Worm (Caenorhabditis elegans) whole organism, L3 larva: Measurements from ENCODE around the gene srx-85.

Source experiments
- R02D3.7 ChIP-seq: fragments of 150-350 bp; optimal IDR thresholded peaks from 2 replicates; lab custom pipeline; 2014; ENCODE audit warnings: missing biosample characterization, missing genetic modification characterization
- ceh-16 ChIP-seq: sonication (generic microtip); optimal IDR thresholded peaks from 2 replicates; lab custom pipeline; 2017; ENCODE audit warnings: missing biosample characterization, missing genetic modification characterization
- ceh-28 ChIP-seq: fragments of 150-350 bp; optimal IDR thresholded peaks from 2 replicates; lab custom pipeline; 2014; ENCODE audit warnings: missing biosample characterization, missing genetic modification reagents, missing genetic modification characterization
- ceh-9 ChIP-seq: sonication (generic microtip); optimal IDR thresholded peaks from 2 replicates; lab custom pipeline; 2018; ENCODE audit warnings: missing biosample characterization, missing genetic modification characterization
- egl-27 ChIP-seq: sonication (generic microtip); optimal IDR thresholded peaks from 4 replicates; lab custom pipeline; 2017; ENCODE audit warnings: missing biosample characterization, missing genetic modification reagents, missing genetic modification characterization
- egl-5 ChIP-seq: fragments of 150-350 bp; optimal IDR thresholded peaks from 2 replicates; lab custom pipeline; 2017; ENCODE audit warnings: missing biosample characterization, missing genetic modification reagents, missing genetic modification characterization, inconsistent platforms
- elt-1 ChIP-seq: fragments of 150-350 bp; optimal IDR thresholded peaks from 2 replicates; lab custom pipeline; 2014; ENCODE audit warnings: missing biosample characterization, missing genetic modification characterization
- elt-2 ChIP-seq: sonication (generic microtip); optimal IDR thresholded peaks from 2 replicates; lab custom pipeline; 2016; ENCODE audit warnings: missing genetic modification reagents, mild to moderate bottlenecking, missing genetic modification characterization, missing compliant biosample characterization
- elt-3 ChIP-seq, 3 experiments: fragments of 150-350 bp in 1 of 3; sonication (generic microtip) in 2 of 3; optimal IDR thresholded peaks; 2 replicates in 2 of 3; 4 replicates in 1 of 3; lab custom pipeline; 2014 to 2017; ENCODE audit warnings: missing biosample characterization in 3 of 3, missing genetic modification characterization in 3 of 3
- eor-1 ChIP-seq, 2 experiments: fragments of 150-350 bp; optimal IDR thresholded peaks; 2 replicates each; lab custom pipeline; 2014 to 2018; ENCODE audit warnings: missing biosample characterization in 2 of 2, missing genetic modification characterization in 2 of 2
- fkh-10 ChIP-seq: sonication (generic microtip); optimal IDR thresholded peaks from 2 replicates; lab custom pipeline; 2017; ENCODE audit warnings: missing biosample characterization, missing genetic modification reagents, missing genetic modification characterization
- fkh-2 ChIP-seq: fragments of 150-350 bp; optimal IDR thresholded peaks from 2 replicates; lab custom pipeline; 2014; ENCODE audit warnings: missing biosample characterization, missing genetic modification reagents, missing genetic modification characterization
- fos-1 ChIP-seq: fragments of 150-350 bp; optimal IDR thresholded peaks from 2 replicates; lab custom pipeline; 2014; ENCODE audit warnings: missing biosample characterization, missing genetic modification characterization
- hmg-11 ChIP-seq: sonication (generic microtip); optimal IDR thresholded peaks from 2 replicates; lab custom pipeline; 2016; ENCODE audit warnings: missing genetic modification characterization, missing compliant biosample characterization
- jun-1 ChIP-seq: fragments of 150-350 bp; optimal IDR thresholded peaks from 2 replicates; lab custom pipeline; 2014; ENCODE audit warnings: missing biosample characterization, missing genetic modification reagents, missing genetic modification characterization
- lin-15B ChIP-seq: fragments of 150-350 bp; optimal IDR thresholded peaks from 2 replicates; lab custom pipeline; 2014; ENCODE audit warnings: missing biosample characterization, missing genetic modification characterization
- lin-39 ChIP-seq: fragments of 150-350 bp; optimal IDR thresholded peaks from 2 replicates; lab custom pipeline; 2018; ENCODE audit warnings: missing biosample characterization, missing genetic modification reagents, missing genetic modification characterization
- lsy-12 ChIP-seq: sonication (generic microtip); optimal IDR thresholded peaks from 2 replicates; lab custom pipeline; 2016; ENCODE audit warnings: mild to moderate bottlenecking, missing genetic modification characterization, missing compliant biosample characterization
- mdl-1 ChIP-seq: fragments of 150-350 bp; optimal IDR thresholded peaks from 2 replicates; lab custom pipeline; 2014; ENCODE audit warnings: missing biosample characterization, missing genetic modification characterization
- mml-1 ChIP-seq: fragments of 150-350 bp; sonication (generic microtip); optimal IDR thresholded peaks from 3 replicates; lab custom pipeline; 2014; ENCODE audit warnings: missing biosample characterization, missing genetic modification characterization
- nfya-1 ChIP-seq: sonication (generic microtip); optimal IDR thresholded peaks from 2 replicates; lab custom pipeline; 2017; ENCODE audit warnings: missing genetic modification characterization, mild to moderate bottlenecking, missing compliant biosample characterization, antibody characterized with exemption, moderate library complexity; ENCODE audit not compliant: insufficient read depth
- nhr-12 ChIP-seq: fragments of 150-350 bp; optimal IDR thresholded peaks from 2 replicates; lab custom pipeline; 2014; ENCODE audit warnings: missing biosample characterization, missing genetic modification characterization
- nhr-23 ChIP-seq: fragments of 150-350 bp; optimal IDR thresholded peaks from 2 replicates; lab custom pipeline; 2014; ENCODE audit warnings: missing biosample characterization, missing genetic modification reagents, missing genetic modification characterization
- nhr-25 ChIP-seq: sonication (generic microtip); optimal IDR thresholded peaks from 2 replicates; lab custom pipeline; 2017; ENCODE audit warnings: missing biosample characterization, missing genetic modification characterization
- nhr-43 ChIP-seq: sonication (generic microtip); optimal IDR thresholded peaks from 2 replicates; lab custom pipeline; 2016; ENCODE audit warnings: mild to moderate bottlenecking, missing genetic modification characterization, missing compliant biosample characterization; ENCODE audit not compliant: poor library complexity, severe bottlenecking
- nhr-76 ChIP-seq: fragments of 150-350 bp; sonication (generic microtip); optimal IDR thresholded peaks from 5 replicates; lab custom pipeline; 2014; ENCODE audit warnings: missing biosample characterization, missing genetic modification characterization
- pha-4 ChIP-seq: fragments of 150-350 bp; optimal IDR thresholded peaks from 2 replicates; lab custom pipeline; 2014; ENCODE audit warnings: missing biosample characterization, missing genetic modification reagents, missing genetic modification characterization
- pqm-1 ChIP-seq: fragments of 150-350 bp; optimal IDR thresholded peaks from 2 replicates; lab custom pipeline; 2017; ENCODE audit warnings: missing biosample characterization, missing genetic modification characterization, inconsistent platforms
- skn-1 ChIP-seq: fragments of 150-350 bp; optimal IDR thresholded peaks from 2 replicates; lab custom pipeline; 2014; ENCODE audit warnings: missing biosample characterization, missing genetic modification characterization
- snpc-4 ChIP-seq: fragments of 150-350 bp; optimal IDR thresholded peaks from 2 replicates; lab custom pipeline; 2014; ENCODE audit warnings: missing biosample characterization, missing genetic modification characterization
- tbx-2 ChIP-seq: sonication (generic microtip); optimal IDR thresholded peaks from 2 replicates; lab custom pipeline; 2016; ENCODE audit warnings: mild to moderate bottlenecking, missing genetic modification characterization, missing compliant biosample characterization
- ztf-11 ChIP-seq: fragments of 150-350 bp; optimal IDR thresholded peaks from 2 replicates; lab custom pipeline; 2014; ENCODE audit warnings: missing biosample characterization, missing genetic modification characterization
- ztf-4 ChIP-seq: fragments of 150-350 bp; optimal IDR thresholded peaks from 2 replicates; lab custom pipeline; 2014; ENCODE audit warnings: missing biosample characterization, missing genetic modification characterization

Gene srx-85

ce11 chrV:11552379-11552778 is at the start of gene srx-85:
srx-85 (plus strand) TSS chrV:11552679.
- TF ChIP-seq elt-1 (tag; lab: Kevin White, UChicago) (no peak), mml-1 (tag; lab: Kevin White, UChicago) (no peak), ceh-9 (tag; lab: Kevin White, UChicago) (no peak), nhr-12 (no peak), nfya-1 (no peak)

ce11 chrV:11503081-11503751 is 49.3 kb upstream of the srx-85 start, which contains the start of gene C55A6.12:
C55A6.12 (minus strand) TSS chrV:11503131.
- no peak for TF ChIP-seq ztf-4 (tag; lab: Kevin White, UChicago)
- peak; percentile 27 for TF ChIP-seq lin-15B (tag; lab: Kevin White, UChicago)
- TF ChIP-seq nhr-43 (tag; lab: Kevin White, UChicago): peak; percentile 24
- TF ChIP-seq nfya-1: peak; percentile 100

- TF ChIP-seq fkh-10 (GFP tag; lab: Kevin White, UChicago) (peak; percentile 16), pqm-1 (peak; percentile 20), nhr-43 (tag; lab: Kevin White, UChicago) (peak; percentile 70), pha-4 (tag; lab: Kevin White, UChicago) (peak; percentile 66), jun-1 (tag; lab: Kevin White, UChicago) (peak; percentile 44), elt-2 (tag; lab: Kevin White, UChicago) (peak; percentile 40), lsy-12 (tag; lab: Kevin White, UChicago) (peak; percentile 49), nfya-1 (peak; percentile 83), elt-1 (tag; lab: Kevin White, UChicago) (peak; percentile 13), nhr-23 (tag; lab: Kevin White, UChicago) (peak; percentile 61), nhr-25 (tag; lab: Kevin White, UChicago) (peak; percentile 47), tbx-2 (peak; percentile 36), R02D3.7 (tag; lab: Kevin White, UChicago) (peak; percentile 44), lin-39 (tag; lab: Kevin White, UChicago) (peak; percentile 22), snpc-4 (tag; lab: Kevin White, UChicago) (peak; percentile 20), ceh-28 (tag; lab: Kevin White, UChicago) (peak; percentile 61), hmg-11 (peak; percentile 68), lin-15B (tag; lab: Kevin White, UChicago) (peak; percentile 46)
- TF ChIP-seq, all 47 proteins: peak for 18; not testable (repeated sequence) for 29
These were observed 47.6 kb upstream of the srx-85 start, which contains the start of the genes C55A6.1 and C55A6.10 for ce11 chrV:11504853-11505397. C55A6.1 (minus strand) TSS chrV:11504968. C55A6.10 (plus strand) TSS chrV:11505347.

- TF ChIP-seq ceh-28 (tag; lab: Kevin White, UChicago): no peak
- no peak for TF ChIP-seq mdl-1
- no peak for TF ChIP-seq nhr-76 (tag; lab: Kevin White, UChicago)
- TF ChIP-seq pha-4 (tag; lab: Kevin White, UChicago): peak; percentile 84
- TF ChIP-seq nfya-1: peak; percentile 18
- no peak for TF ChIP-seq fos-1 (tag; lab: Kevin White, UChicago)
- no peak for TF ChIP-seq ztf-11
- no peak for TF ChIP-seq ceh-16 (tag; lab: Kevin White, UChicago)
- TF ChIP-seq fkh-2: no peak
- TF ChIP-seq egl-5 (tag; lab: Kevin White, UChicago): peak; percentile 48
- no peak for TF ChIP-seq nhr-12
- TF ChIP-seq lin-39 (tag; lab: Kevin White, UChicago): no peak
- TF ChIP-seq eor-1 (tag; optimal IDR thresholded peaks at IDR 0.05; lab: Kevin White, UChicago): no peak
- TF ChIP-seq jun-1 (tag; lab: Kevin White, UChicago): no peak
- TF ChIP-seq skn-1 (tag; lab: Kevin White, UChicago): no peak
- TF ChIP-seq elt-3 (tag; optimal IDR thresholded peaks at IDR 0.05; lab: Kevin White, UChicago): no peak
- TF ChIP-seq elt-1 (tag; lab: Kevin White, UChicago): no peak
- no peak for TF ChIP-seq pqm-1
- TF ChIP-seq egl-27 (tag; lab: Kevin White, UChicago): no peak
These were observed 46.1 kb upstream of the srx-85 start for ce11 chrV:11506347-11506746.
